Worm (Caenorhabditis elegans): ENCODE results near the gene swsn-4.
A peak's percentile ranks its signal among the peaks of the same experiment; 100 is the strongest.

The swsn-4 gene

DNA sequence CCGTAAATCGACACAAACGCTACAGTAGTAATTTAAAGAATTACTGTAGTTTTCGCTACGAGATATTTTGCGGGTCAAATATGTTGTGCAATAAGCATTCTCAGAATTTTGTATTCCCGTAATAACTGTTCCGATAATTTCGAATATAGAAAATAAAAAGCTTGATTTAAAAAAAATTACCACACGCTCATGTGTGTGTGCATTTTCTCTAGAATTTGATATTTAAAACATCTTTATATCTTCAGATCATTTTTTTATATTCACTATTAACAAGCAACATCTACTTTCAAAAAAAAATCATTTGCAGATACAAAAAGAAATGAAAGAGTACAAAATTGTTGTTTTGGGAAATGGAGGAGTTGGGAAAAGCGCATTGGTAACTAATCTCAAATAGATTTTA, 51.1 kb downstream of the swsn-4 start, which contains the start of gene rap-3:
Gene rap-3 (plus strand): TSS at position 301 of the 400 bp plus-strand sequence.
- TF ChIP-seq egrh-3 (GFP tag; IDR thresholded peaks at IDR 0.05) (no peak), ama-1 (optimal IDR thresholded peaks at IDR 0.05) (no peak), ama-1 (GFP tag; optimal IDR thresholded peaks at IDR 0.05) (no peak), ztf-3 (GFP tag; optimal IDR thresholded peaks at IDR 0.05) (no peak), hlh-26 (GFP tag; conservative IDR thresholded peaks at IDR 0.05) (no peak), F49E8.2 (tag; optimal IDR thresholded peaks at IDR 0.05; ENCODE audit: insufficient read depth) (no peak), nhr-120 (GFP tag; IDR thresholded peaks at IDR 0.05) (no peak), T07F8.4 (tag; optimal IDR thresholded peaks at IDR 0.05) (no peak), pha-4 (tag; optimal IDR thresholded peaks at IDR 0.05) (no peak), sdz-38 (tag; optimal IDR thresholded peaks at IDR 0.05) (no peak), nhr-90 (tag; optimal IDR thresholded peaks at IDR 0.05) (no peak), ZK185.1 (tag; optimal IDR thresholded peaks at IDR 0.05; ENCODE audit: poor library complexity, severe bottlenecking) (no peak), dox-1 (GFP tag; IDR thresholded peaks at IDR 0.05) (no peak), ceh-58 (GFP tag; IDR thresholded peaks at IDR 0.05) (no peak), ets-4 (GFP tag; optimal IDR thresholded peaks at IDR 0.05) (no peak), somi-1 (GFP tag; optimal IDR thresholded peaks at IDR 0.05) (no peak), bed-1 (GFP tag; IDR thresholded peaks at IDR 0.05) (no peak), ztf-28 (GFP tag; IDR thresholded peaks at IDR 0.05) (no peak), lin-26 (GFP tag; IDR thresholded peaks at IDR 0.05) (no peak)

DNA sequence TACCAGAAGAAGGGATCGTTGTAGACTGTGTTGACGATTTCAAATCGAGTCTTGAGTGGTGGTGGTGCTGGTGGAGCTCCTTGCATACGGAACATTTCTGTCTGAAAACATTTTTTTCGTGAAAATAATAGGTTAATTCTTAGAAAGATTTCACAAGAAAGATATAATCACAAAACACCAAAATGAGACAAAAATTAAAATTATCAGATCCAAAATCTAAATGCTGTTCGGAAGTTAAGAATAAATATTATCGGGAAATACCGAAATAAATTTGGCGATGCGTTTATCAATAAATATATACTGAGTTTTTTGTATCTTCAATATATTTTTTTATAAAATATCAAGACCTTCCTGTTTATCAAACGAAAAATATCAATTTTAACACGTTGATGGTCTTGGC, 52.7 kb downstream of the swsn-4 start, which contains the start of gene C08F8.9:
Gene C08F8.9 (minus strand): TSS at position 101 of the 400 bp plus-strand sequence.
- TF ChIP-seq lin-54 (GFP tag; optimal IDR thresholded peaks at IDR 0.05) (no peak), aptf-3 (GFP tag; IDR thresholded peaks at IDR 0.05) (no peak), hsf-1 (GFP tag; IDR thresholded peaks at IDR 0.05) (no peak), Y67H2A.10 (GFP tag; conservative IDR thresholded peaks at IDR 0.05) (no peak)

DNA sequence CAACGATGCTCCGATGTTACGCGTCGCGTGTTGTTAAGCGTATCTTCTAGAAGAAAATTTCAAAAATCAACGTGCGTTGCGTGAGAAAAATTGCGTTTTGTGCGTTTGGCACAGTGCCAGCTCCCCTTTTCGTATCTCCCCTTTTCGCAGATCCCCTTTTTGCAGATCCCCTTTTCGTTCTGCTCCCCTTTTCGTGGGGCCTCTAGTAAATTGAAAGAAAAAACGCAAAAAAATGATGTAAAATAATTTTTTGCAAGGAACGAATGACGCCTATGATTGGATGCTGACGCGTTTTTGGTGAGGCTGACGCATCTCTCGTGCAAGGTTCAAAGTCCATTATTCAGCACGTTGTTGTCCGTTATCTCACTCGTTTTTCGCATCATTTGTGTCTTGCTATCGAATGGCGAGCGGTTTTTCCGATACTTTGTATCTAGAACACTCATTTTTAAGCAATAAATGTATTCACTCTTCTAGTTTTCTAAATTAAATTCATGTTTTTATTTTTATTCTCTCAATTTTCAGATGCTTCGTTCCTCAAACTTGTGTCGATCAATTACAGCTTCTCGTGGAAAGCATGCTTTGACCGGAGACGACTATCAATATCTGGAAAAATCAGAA, 53.4 kb downstream of the swsn-4 start, which contains the start of gene cpt-2:
Gene cpt-2 (plus strand): TSS at position 523 of the 618 bp plus-strand sequence.
- TF ChIP-seq ztf-26 (tag; optimal IDR thresholded peaks at IDR 0.05) (peak; percentile 54), egl-44 (GFP tag; IDR thresholded peaks at IDR 0.05) (peak; percentile 92), attf-5 (GFP tag; optimal IDR thresholded peaks at IDR 0.05) (peak; percentile 75), F23B12.7 (tag; optimal IDR thresholded peaks at IDR 0.05; ENCODE audit: insufficient read depth) (peak; percentile 48), bed-2 (GFP tag; IDR thresholded peaks at IDR 0.05) (peak; percentile 86), B0035.1 (tag; optimal IDR thresholded peaks at IDR 0.05) (peak; percentile 54), Y67H2A.10 (GFP tag; conservative IDR thresholded peaks at IDR 0.05) (peak; percentile 43; the same call in 1 of the 2 replicates), B0336.3 (GFP tag; IDR thresholded peaks at IDR 0.05) (peak; percentile 76), unc-130 (GFP tag; optimal IDR thresholded peaks at IDR 0.05) (peak; percentile 41), ekl-4 (GFP tag; IDR thresholded peaks at IDR 0.05) (peak; percentile 86; the same call in 1 of the 2 replicates), egl-18 (GFP tag; IDR thresholded peaks at IDR 0.05) (peak; percentile 80; the same call in 1 of the 2 replicates), T07F8.4 (tag; optimal IDR thresholded peaks at IDR 0.05) (peak; percentile 7), dox-1 (GFP tag; IDR thresholded peaks at IDR 0.05) (peak; percentile 97), madf-3 (GFP tag; IDR thresholded peaks at IDR 0.05) (peak; percentile 90), xnd-1 (tag; optimal IDR thresholded peaks at IDR 0.05) (peak; percentile 44), efl-1 (GFP tag; optimal IDR thresholded peaks at IDR 0.05) (peak; percentile 12), lir-1 (GFP tag; conservative IDR thresholded peaks at IDR 0.05) (peak; percentile 85), Y53G8AR.9 (GFP tag; conservative IDR thresholded peaks at IDR 0.05) (peak; percentile 95), lin-54 (GFP tag; optimal IDR thresholded peaks at IDR 0.05) (peak; percentile 86), K11D2.4 (GFP tag; IDR thresholded peaks at IDR 0.05) (peak; percentile 95), lsl-1 (GFP tag; optimal IDR thresholded peaks at IDR 0.05) (peak; percentile 62), B0019.2 (GFP tag; conservative IDR thresholded peaks at IDR 0.05) (peak; percentile 61), ceh-91 (GFP tag; IDR thresholded peaks at IDR 0.05) (peak; percentile 80), sea-2 (GFP tag; IDR thresholded peaks at IDR 0.05) (0 out of 2 replicates have a peak, but pooled peaks have one; percentile 20), ztf-28 (GFP tag; IDR thresholded peaks at IDR 0.05) (peak; percentile 90), ceh-27 (GFP tag; optimal IDR thresholded peaks at IDR 0.05) (peak; percentile 68), rcor-1 (GFP tag; IDR thresholded peaks at IDR 0.05) (peak; percentile 95), C06A6.2 (GFP tag; conservative IDR thresholded peaks at IDR 0.05) (peak; percentile 65)
